Worm (Caenorhabditis elegans) whole organism, L2 larva: ENCODE results near the gene jmjd-3.2.
A peak's percentile ranks its signal among the peaks of the same experiment; 100 is the strongest.

Experiments
- ceh-82 ChIP-seq: fragments of 150-350 bp; optimal IDR thresholded peaks from 2 replicates; lab custom pipeline; 2014; ENCODE audit warnings: missing biosample characterization, missing genetic modification characterization
- egl-27 ChIP-seq: sonication (generic microtip); optimal IDR thresholded peaks from 3 replicates; lab custom pipeline; 2017; ENCODE audit warnings: missing biosample characterization, missing genetic modification reagents, missing genetic modification characterization
- lin-13 ChIP-seq: fragments of 150-350 bp; optimal IDR thresholded peaks from 2 replicates; lab custom pipeline; 2014; ENCODE audit warnings: missing biosample characterization, missing genetic modification reagents, missing genetic modification characterization
- mab-5 ChIP-seq: fragments of 150-350 bp; optimal IDR thresholded peaks from 2 replicates; lab custom pipeline; 2014; ENCODE audit warnings: missing biosample characterization, missing genetic modification characterization
- mdl-1 ChIP-seq, 2 experiments: fragments of 150-350 bp in 1 of 2; sonication (generic microtip) in 1 of 2; optimal IDR thresholded peaks; 2 replicates each; lab custom pipeline; 2017; ENCODE audit warnings: missing biosample characterization in 2 of 2, missing genetic modification characterization in 2 of 2
- nhr-237 ChIP-seq: fragments of 150-350 bp; optimal IDR thresholded peaks from 2 replicates; lab custom pipeline; 2014; ENCODE audit warnings: missing biosample characterization, missing genetic modification characterization
- nhr-77 ChIP-seq: fragments of 150-350 bp; optimal IDR thresholded peaks from 2 replicates; lab custom pipeline; 2014; ENCODE audit warnings: missing biosample characterization, missing genetic modification characterization
- unc-39 ChIP-seq: fragments of 150-350 bp; optimal IDR thresholded peaks from 2 replicates; lab custom pipeline; 2014; ENCODE audit warnings: missing biosample characterization, missing genetic modification characterization
- zag-1 ChIP-seq: fragments of 150-350 bp; optimal IDR thresholded peaks from 2 replicates; lab custom pipeline; 2014; ENCODE audit warnings: missing biosample characterization, missing genetic modification characterization

DNA sequence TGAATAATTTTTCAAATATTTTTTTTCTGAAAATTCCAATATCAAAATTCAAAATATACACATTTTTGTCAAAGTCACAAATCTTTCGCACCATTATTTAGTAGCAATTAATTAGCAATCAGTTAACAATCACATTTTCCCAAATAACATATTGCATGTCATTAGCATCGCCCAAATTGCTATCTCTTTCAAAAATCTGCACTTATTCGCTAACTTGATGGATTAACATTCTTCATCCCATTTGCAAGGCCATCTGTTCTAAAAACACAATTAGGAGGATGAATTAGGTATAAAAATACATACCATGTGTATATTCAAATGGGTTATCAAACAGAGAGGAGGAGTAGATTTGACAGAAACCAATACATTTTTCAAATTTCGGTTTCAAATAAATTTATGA lies 39.3 kb downstream of the jmjd-3.2 start:
- TF ChIP-seq lin-13 (GFP tag; lab: Kevin White, UChicago), result no peak
- TF ChIP-seq mab-5 (tag; lab: Kevin White, UChicago), result peak; percentile 72
- no peak for TF ChIP-seq nhr-77 (tag; lab: Kevin White, UChicago)
- no peak for TF ChIP-seq nhr-237
- no peak for TF ChIP-seq ceh-82 (tag; lab: Kevin White, UChicago)
- no peak for TF ChIP-seq zag-1 (tag; lab: Kevin White, UChicago)
- no peak for TF ChIP-seq mdl-1 (tag; optimal IDR thresholded peaks at IDR 0.05; lab: Kevin White, UChicago)
- no peak for TF ChIP-seq unc-39
- TF ChIP-seq egl-27 (tag; lab: Kevin White, UChicago), result no peak
